Fruit fly (Drosophila melanogaster): ENCODE results near the gene CG13287.

The CG13287 gene

dm6 chr3L:5845466-5845865 lies 36.6 kb upstream of the CG13287 start, which contains the start of gene vn (continued):
- TF ChIP-seq h (optimal IDR thresholded peaks at IDR 0.05) (no peak), CG43689 (GFP tag; IDR thresholded peaks at IDR 0.05) (no peak), B-H2 (GFP tag; optimal IDR thresholded peaks at IDR 0.05) (no peak), CG14965 (GFP tag; optimal IDR thresholded peaks at IDR 0.05; ENCODE audit: borderline replicate concordance) (no peak), CG13624 (GFP tag; optimal IDR thresholded peaks at IDR 0.05) (peak; percentile 17), Myb (GFP tag; optimal IDR thresholded peaks at IDR 0.05) (no peak), Ravus (GFP tag; IDR thresholded peaks at IDR 0.05) (no peak), caup (GFP tag; optimal IDR thresholded peaks at IDR 0.05; ENCODE audit: severe bottlenecking) (no peak), CG2199 (GFP tag; IDR thresholded peaks at IDR 0.05) (peak; percentile 89), Atf6 (GFP tag; IDR thresholded peaks at IDR 0.05) (no peak), D19B (GFP tag; optimal IDR thresholded peaks at IDR 0.05) (no peak), nom (GFP tag; optimal IDR thresholded peaks at IDR 0.05) (no peak), Dip2 (GFP tag; IDR thresholded peaks at IDR 0.05) (no peak), CG13894 (tag; optimal IDR thresholded peaks at IDR 0.05) (no peak), sna (GFP tag; IDR thresholded peaks at IDR 0.05; ENCODE audit: partially characterized antibody) (0 out of 2 replicates have a peak, but pooled peaks have one; percentile 51), CG15514 (GFP tag; optimal IDR thresholded peaks at IDR 0.05) (no peak), HHEX (GFP tag; optimal IDR thresholded peaks at IDR 0.05) (no peak), zen2 (GFP tag; IDR thresholded peaks at IDR 0.05; ENCODE audit: partially characterized antibody) (peak; percentile 57; the same call in 2 of the 3 replicates), ftz-f1 (GFP tag; optimal IDR thresholded peaks at IDR 0.05) (no peak), PHDP (tag; optimal IDR thresholded peaks at IDR 0.05) (peak; percentile 39), eyg (GFP tag; optimal IDR thresholded peaks at IDR 0.05) (no peak), CG1792 (GFP tag; optimal IDR thresholded peaks at IDR 0.05) (no peak), CG10321 (GFP tag; IDR thresholded peaks at IDR 0.05) (no peak), bsh (GFP tag; optimal IDR thresholded peaks at IDR 0.05) (no peak), CG31365 (tag; optimal IDR thresholded peaks at IDR 0.05) (no peak), CG9215 (GFP tag; IDR thresholded peaks at IDR 0.05) (no peak), CG4328 (GFP tag; optimal IDR thresholded peaks at IDR 0.05) (no peak), mirr (GFP tag; optimal IDR thresholded peaks at IDR 0.05) (no peak), Vsx1 (GFP tag; optimal IDR thresholded peaks at IDR 0.05) (no peak), Side (GFP tag; optimal IDR thresholded peaks at IDR 0.05) (peak; percentile 6), tio (GFP tag; optimal IDR thresholded peaks at IDR 0.05) (no peak), CG30431 (GFP tag; optimal IDR thresholded peaks at IDR 0.05) (no peak), CG11696 (GFP tag; IDR thresholded peaks at IDR 0.05) (no peak), Trl (optimal IDR thresholded peaks at IDR 0.05) (peak; percentile 38 to 57), Trl (GFP tag; optimal IDR thresholded peaks at IDR 0.05) (no peak), wdn (GFP tag; IDR thresholded peaks at IDR 0.05) (no peak), Deaf1 (tag; optimal IDR thresholded peaks at IDR 0.05) (peak; percentile 97), ase (GFP tag; IDR thresholded peaks at IDR 0.05) (no peak), p53 (GFP tag; optimal IDR thresholded peaks at IDR 0.05) (no peak), cwo (GFP tag; optimal IDR thresholded peaks at IDR 0.05) (no peak), tx (GFP tag; optimal IDR thresholded peaks at IDR 0.05) (no peak), prd (optimal IDR thresholded peaks at IDR 0.05) (no peak), prd (GFP tag; IDR thresholded peaks at IDR 0.05) (no peak), CG6683 (GFP tag; optimal IDR thresholded peaks at IDR 0.05) (no peak), CG7357 (GFP tag; IDR thresholded peaks at IDR 0.05) (no peak), YL-1 (GFP tag; optimal IDR thresholded peaks at IDR 0.05) (no peak), row (GFP tag; IDR thresholded peaks at IDR 0.05) (peak; percentile 13; the same call in 1 of the 3 replicates), CG33557 (GFP tag; optimal IDR thresholded peaks at IDR 0.05) (no peak), org-1 (GFP tag; optimal IDR thresholded peaks at IDR 0.05) (no peak), HLH54F (GFP tag; optimal IDR thresholded peaks at IDR 0.05) (no peak), sim (GFP tag; IDR thresholded peaks at IDR 0.05) (0 out of 2 replicates have a peak, but pooled peaks have one; percentile 14), zen (tag; optimal IDR thresholded peaks at IDR 0.05) (no peak)

Data from whole organism, embryonic.